Worm (Caenorhabditis elegans) whole organism, late embryonic: ENCODE data around the gene nhr-237.

Experiments used
- C38D4.7 ChIP-seq: fragments of 200-800 bp; sonication (Bioruptor generic); optimal IDR thresholded peaks from 2 replicates; lab custom pipeline; 2018; ENCODE audit warnings: mild to moderate bottlenecking, missing genetic modification characterization, moderate library complexity, missing compliant biosample characterization
- K02D7.2 ChIP-seq: sonication (generic microtip); optimal IDR thresholded peaks from 2 replicates; lab custom pipeline; 2017; ENCODE audit warnings: mild to moderate bottlenecking, missing genetic modification characterization, missing compliant biosample characterization
- K09A11.1 ChIP-seq: sonication (generic microtip); optimal IDR thresholded peaks from 2 replicates; lab custom pipeline; 2017; ENCODE audit warnings: antibody characterized with exemption, mild to moderate bottlenecking, missing genetic modification characterization, missing compliant biosample characterization; ENCODE audit not compliant: insufficient read depth
- T23F11.4 ChIP-seq: fragments of 200-800 bp; sonication (Bioruptor generic); optimal IDR thresholded peaks from 2 replicates; lab custom pipeline; 2018; ENCODE audit warnings: mild to moderate bottlenecking, missing genetic modification characterization, missing compliant biosample characterization
- Y22D7AL.16 ChIP-seq: sonication (generic microtip); optimal IDR thresholded peaks from 2 replicates; lab custom pipeline; 2016; ENCODE audit warnings: missing genetic modification characterization, missing compliant biosample characterization
- ahr-1 ChIP-seq: sonication (generic microtip); optimal IDR thresholded peaks from 2 replicates; lab custom pipeline; 2016; ENCODE audit warnings: missing genetic modification characterization, missing compliant biosample characterization
- ceh-18 ChIP-seq: sonication (generic microtip); optimal IDR thresholded peaks from 2 replicates; lab custom pipeline; 2016; ENCODE audit warnings: missing genetic modification characterization, missing compliant biosample characterization
- ceh-2 ChIP-seq: sonication (generic microtip); optimal IDR thresholded peaks from 2 replicates; lab custom pipeline; 2016; ENCODE audit warnings: missing genotype, missing genetic modification characterization, missing compliant biosample characterization
- ceh-22 ChIP-seq: sonication (generic microtip); optimal IDR thresholded peaks from 2 replicates; lab custom pipeline; 2017; ENCODE audit warnings: missing biosample characterization, missing genetic modification characterization
- ceh-30 ChIP-seq: fragments of 150-350 bp; optimal IDR thresholded peaks from 2 replicates; lab custom pipeline; 2014; ENCODE audit warnings: missing biosample characterization, missing genetic modification characterization
- ceh-45 ChIP-seq: fragments of 200-800 bp; sonication (Bioruptor generic); IDR thresholded peaks from 2 replicates; pipeline ENCODE4 v1.3.6; 2022; ENCODE audit warnings: missing genetic modification reagents, missing genetic modification characterization, missing compliant biosample characterization
- ceh-48 ChIP-seq: sonication (generic microtip); optimal IDR thresholded peaks from 2 replicates; lab custom pipeline; 2016; ENCODE audit warnings: missing genetic modification characterization, inconsistent platforms, missing compliant biosample characterization
- ceh-6 ChIP-seq: fragments of 200-800 bp; sonication (Bioruptor generic); optimal IDR thresholded peaks from 2 replicates; lab custom pipeline; 2018; ENCODE audit warnings: mild to moderate bottlenecking, missing genetic modification characterization, missing compliant biosample characterization
- ceh-9 ChIP-seq: sonication (generic microtip); optimal IDR thresholded peaks from 2 replicates; lab custom pipeline; 2016; ENCODE audit warnings: mild to moderate bottlenecking, missing genetic modification characterization, inconsistent platforms, missing compliant biosample characterization
- che-1 ChIP-seq: sonication (generic microtip); optimal IDR thresholded peaks from 2 replicates; lab custom pipeline; 2016; ENCODE audit warnings: mild to moderate bottlenecking, missing genetic modification characterization, missing compliant biosample characterization
- dmd-4 ChIP-seq: sonication (generic microtip); optimal IDR thresholded peaks from 2 replicates; lab custom pipeline; 2016; ENCODE audit warnings: borderline replicate concordance, missing genetic modification characterization, missing compliant biosample characterization
- elt-2 ChIP-seq: sonication (generic microtip); optimal IDR thresholded peaks from 2 replicates; lab custom pipeline; 2016; ENCODE audit warnings: missing genetic modification reagents, missing genetic modification characterization, missing compliant biosample characterization
- elt-4 ChIP-seq: sonication (generic microtip); optimal IDR thresholded peaks from 2 replicates; lab custom pipeline; 2016; ENCODE audit warnings: missing genetic modification characterization, missing compliant biosample characterization
- ets-4 ChIP-seq: sonication (generic microtip); optimal IDR thresholded peaks from 2 replicates; lab custom pipeline; 2016; ENCODE audit warnings: missing genetic modification characterization, missing compliant biosample characterization
- eyg-1 ChIP-seq: sonication (generic microtip); optimal IDR thresholded peaks from 2 replicates; lab custom pipeline; 2016; ENCODE audit warnings: missing genotype, missing genetic modification characterization, missing compliant biosample characterization
- fkh-6 ChIP-seq: sonication (generic microtip); optimal IDR thresholded peaks from 2 replicates; lab custom pipeline; 2016; ENCODE audit warnings: missing genetic modification characterization, missing compliant biosample characterization
- gmeb-2 ChIP-seq: sonication (generic microtip); optimal IDR thresholded peaks from 2 replicates; lab custom pipeline; 2016; ENCODE audit warnings: missing genetic modification characterization, inconsistent platforms, missing compliant biosample characterization
- hlh-13 ChIP-seq: fragments of 200-800 bp; sonication (Bioruptor generic); optimal IDR thresholded peaks from 2 replicates; lab custom pipeline; 2018; ENCODE audit warnings: mild to moderate bottlenecking, missing genetic modification characterization, missing compliant biosample characterization
- hlh-15 ChIP-seq: sonication (generic microtip); optimal IDR thresholded peaks from 2 replicates; lab custom pipeline; 2016; ENCODE audit warnings: missing genetic modification characterization, missing compliant biosample characterization
- hlh-30 ChIP-seq: sonication (generic microtip); optimal IDR thresholded peaks from 2 replicates; lab custom pipeline; 2017; ENCODE audit warnings: antibody characterized with exemption, missing genetic modification characterization, missing compliant biosample characterization; ENCODE audit not compliant: insufficient read depth
- lim-6 ChIP-seq: sonication (generic microtip); optimal IDR thresholded peaks from 2 replicates; lab custom pipeline; 2016; ENCODE audit warnings: missing genetic modification characterization, missing compliant biosample characterization
- madf-2 ChIP-seq: sonication (generic microtip); optimal IDR thresholded peaks from 2 replicates; lab custom pipeline; 2017; ENCODE audit warnings: missing genetic modification characterization, missing compliant biosample characterization
- mec-3 ChIP-seq: sonication (generic microtip); optimal IDR thresholded peaks from 2 replicates; lab custom pipeline; 2016; ENCODE audit warnings: borderline replicate concordance, missing genetic modification characterization, missing compliant biosample characterization
- nhr-11 ChIP-seq: fragments of 150-350 bp; optimal IDR thresholded peaks from 2 replicates; lab custom pipeline; 2014; ENCODE audit warnings: missing biosample characterization, missing genetic modification characterization
- npax-4 ChIP-seq: sonication (generic microtip); optimal IDR thresholded peaks from 2 replicates; lab custom pipeline; 2016; ENCODE audit warnings: missing genetic modification characterization, missing compliant biosample characterization
- odd-2 ChIP-seq: sonication (generic microtip); optimal IDR thresholded peaks from 2 replicates; lab custom pipeline; 2017; ENCODE audit warnings: antibody characterized with exemption, mild to moderate bottlenecking, missing genetic modification characterization, missing compliant biosample characterization
- pag-3 ChIP-seq: sonication (generic microtip); optimal IDR thresholded peaks from 2 replicates; lab custom pipeline; 2016; ENCODE audit warnings: missing compliant biosample characterization, missing genetic modification characterization, borderline replicate concordance
- pat-9 ChIP-seq: fragments of 200-800 bp; sonication (Bioruptor generic); optimal IDR thresholded peaks from 2 replicates; lab custom pipeline; 2018; ENCODE audit warnings: mild to moderate bottlenecking, missing genetic modification characterization, moderate library complexity, missing compliant biosample characterization
- pax-1 ChIP-seq: fragments of 150-350 bp; optimal IDR thresholded peaks from 2 replicates; lab custom pipeline; 2014; ENCODE audit warnings: missing biosample characterization, missing genetic modification characterization
- pqm-1 ChIP-seq: sonication (generic microtip); optimal IDR thresholded peaks from 2 replicates; lab custom pipeline; 2016; ENCODE audit warnings: missing genetic modification characterization, missing compliant biosample characterization
- pros-1 ChIP-seq: fragments of 150-350 bp; optimal IDR thresholded peaks from 2 replicates; lab custom pipeline; 2014; ENCODE audit warnings: missing biosample characterization, missing genetic modification reagents, missing genetic modification characterization
- syd-9 ChIP-seq: sonication (generic microtip); optimal IDR thresholded peaks from 2 replicates; lab custom pipeline; 2016; ENCODE audit warnings: mild to moderate bottlenecking, missing genetic modification characterization, moderate library complexity, missing compliant biosample characterization
- tbx-2 ChIP-seq: sonication (generic microtip); optimal IDR thresholded peaks from 2 replicates; lab custom pipeline; 2016; ENCODE audit warnings: missing genetic modification characterization, missing compliant biosample characterization
- tbx-7 ChIP-seq: sonication (generic microtip); optimal IDR thresholded peaks from 2 replicates; lab custom pipeline; 2016; ENCODE audit warnings: missing genotype, missing genetic modification characterization, missing compliant biosample characterization
- unc-42 ChIP-seq: sonication (generic microtip); optimal IDR thresholded peaks from 2 replicates; lab custom pipeline; 2016; ENCODE audit warnings: missing genotype, missing genetic modification characterization, missing compliant biosample characterization
- unc-86 ChIP-seq: sonication (generic microtip); optimal IDR thresholded peaks from 2 replicates; lab custom pipeline; 2016; ENCODE audit warnings: missing genetic modification characterization, missing compliant biosample characterization
- ztf-16 ChIP-seq: sonication (generic microtip); optimal IDR thresholded peaks from 2 replicates; lab custom pipeline; 2017; ENCODE audit warnings: missing genetic modification characterization, missing compliant biosample characterization

Gene nhr-237

ce11 chrV:1611570-1611969 lies 15.1 kb downstream of the nhr-237 start:
- TF ChIP-seq syd-9 (tag; lab: Kevin White, UChicago) (no peak), tbx-7 (no peak), eyg-1 (no peak), ceh-30 (no peak), pag-3 (tag; lab: Kevin White, UChicago) (no peak), ceh-6 (GFP tag; lab: Kevin White, UChicago) (no peak), gmeb-2 (tag; lab: Kevin White, UChicago) (no peak), ceh-48 (tag; lab: Kevin White, UChicago) (no peak), C38D4.7 (GFP tag; lab: Kevin White, UChicago) (no peak), hlh-30 (no peak), che-1 (tag; lab: Kevin White, UChicago) (no peak), elt-4 (tag; lab: Kevin White, UChicago) (no peak), fkh-6 (no peak), K09A11.1 (tag; lab: Kevin White, UChicago) (no peak), hlh-13 (GFP tag; lab: Kevin White, UChicago) (no peak)
- TF ChIP-seq, all 69 proteins: peak for 0

DNA sequence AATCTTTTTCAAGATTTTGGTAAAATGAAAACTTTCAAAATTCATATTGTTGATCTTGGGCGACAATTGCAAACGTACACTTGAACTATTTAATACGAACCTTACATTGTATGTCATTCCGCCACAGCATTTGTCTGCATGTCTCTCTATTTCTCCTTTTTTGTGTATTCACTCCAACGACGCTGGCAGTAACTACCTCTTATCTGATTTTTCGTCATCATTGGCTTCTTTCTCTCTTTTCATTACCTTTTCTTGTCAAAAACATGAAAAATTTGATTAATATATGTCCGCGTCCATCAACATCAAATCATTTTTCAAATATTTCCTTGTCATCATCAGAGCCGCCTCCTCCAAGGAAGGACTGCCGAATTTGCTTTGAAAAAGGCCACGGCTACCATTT lies 16.5 kb downstream of the nhr-237 start, which contains the start of gene nhr-177:
Gene nhr-177, plus strand, starts transcription at position 167 of the 400 bp plus-strand sequence.
- TF ChIP-seq pqm-1 (tag; lab: Kevin White, UChicago) (no peak), unc-86 (tag; lab: Kevin White, UChicago) (no peak), lim-6 (tag; lab: Kevin White, UChicago) (no peak), dmd-4 (tag; lab: Kevin White, UChicago) (no peak), ceh-6 (GFP tag; lab: Kevin White, UChicago) (no peak), syd-9 (tag; lab: Kevin White, UChicago) (no peak)

ce11 chrV:1607790-1608189 lies 18.8 kb downstream of the nhr-237 start, which contains the start of gene nhr-178:
Gene nhr-178 (minus strand): TSS chrV:1607953.
- no peak for TF ChIP-seq mec-3 (tag; lab: Kevin White, UChicago)
- no peak for TF ChIP-seq che-1 (tag; lab: Kevin White, UChicago)
- TF ChIP-seq Y22D7AL.16 (tag; lab: Kevin White, UChicago) = no peak
- TF ChIP-seq ceh-6 (GFP tag; lab: Kevin White, UChicago) = no peak
- TF ChIP-seq lim-6 (tag; lab: Kevin White, UChicago) = no peak
- no peak for TF ChIP-seq pat-9 (tag; lab: Kevin White, UChicago)

DNA sequence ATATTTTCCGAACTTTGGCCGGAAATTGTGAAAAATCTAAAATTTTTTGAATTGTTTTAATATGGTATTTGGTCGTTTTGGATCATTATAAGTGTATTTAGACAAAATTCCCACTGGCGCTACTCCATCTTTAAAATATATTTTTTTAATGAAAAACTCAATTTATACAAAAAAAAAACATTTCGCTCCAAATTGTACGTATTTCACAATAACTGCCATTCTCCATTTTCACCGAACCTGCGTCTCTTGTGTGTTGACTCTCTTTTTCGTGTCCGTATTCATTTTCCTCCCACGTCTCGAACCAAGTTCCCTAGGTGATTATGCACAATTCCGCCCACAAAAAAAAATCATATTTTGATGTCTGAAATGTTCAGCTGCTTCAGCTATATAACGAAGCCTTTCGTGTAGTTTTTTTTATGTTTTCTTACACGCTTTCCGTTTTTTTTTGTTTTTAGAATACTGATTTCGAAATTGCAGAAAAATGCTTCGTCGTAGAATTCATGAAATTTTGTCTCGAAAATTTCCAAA lies 26.0 kb downstream of the nhr-237 start, which contains the start of gene F16B4.2:
Gene F16B4.2, plus strand, starts transcription at position 478 of the 528 bp plus-strand sequence.
- TF ChIP-seq elt-2 (tag; lab: Kevin White, UChicago) (no peak), che-1 (tag; lab: Kevin White, UChicago) (no peak), unc-86 (tag; lab: Kevin White, UChicago) (no peak), ceh-18 (tag; lab: Kevin White, UChicago) (no peak), pqm-1 (tag; lab: Kevin White, UChicago) (no peak), nhr-11 (tag; lab: Kevin White, UChicago) (no peak), ztf-16 (tag; lab: Kevin White, UChicago) (no peak), unc-42 (tag; lab: Kevin White, UChicago) (no peak), ets-4 (tag; lab: Kevin White, UChicago) (no peak), hlh-15 (tag; lab: Kevin White, UChicago) (no peak), eyg-1 (no peak), ceh-45 (GFP tag; lab: Robert Waterston, UW) (no peak)
- TF ChIP-seq, all 69 proteins: peak for 0

DNA sequence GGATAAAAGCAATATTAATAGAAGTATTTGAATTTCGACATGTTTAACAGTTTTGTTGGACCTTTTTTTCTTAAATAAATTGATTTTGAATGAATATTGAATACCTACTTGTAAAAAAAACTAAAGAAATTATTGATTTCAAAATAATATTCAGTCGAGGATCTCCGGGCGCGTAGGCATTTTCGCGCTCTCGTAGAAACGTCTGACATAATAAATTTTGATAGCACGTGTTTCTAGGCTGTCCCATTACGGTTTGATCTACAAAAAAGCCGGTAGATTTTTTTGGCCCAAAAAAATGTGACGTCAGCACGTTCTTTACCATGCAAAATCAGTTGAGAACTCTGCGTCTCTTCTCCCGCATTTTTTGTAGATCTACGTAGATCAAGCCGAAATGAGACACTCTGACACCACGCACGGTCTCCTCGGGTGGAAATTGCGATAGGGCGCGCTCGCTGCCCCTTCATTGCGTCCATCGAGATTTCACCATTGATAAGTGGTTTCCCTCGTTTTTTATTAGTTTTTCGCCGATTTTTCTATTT lies 32.0 kb downstream of the nhr-237 start:
- TF ChIP-seq ahr-1 (tag; lab: Kevin White, UChicago) (no peak), ceh-2 (tag; lab: Kevin White, UChicago) (no peak), C38D4.7 (GFP tag; lab: Kevin White, UChicago) (no peak), odd-2 (tag; lab: Kevin White, UChicago) (no peak), npax-4 (no peak), pros-1 (tag; lab: Kevin White, UChicago) (no peak), pax-1 (no peak), tbx-2 (tag; lab: Kevin White, UChicago) (no peak), eyg-1 (no peak), T23F11.4 (GFP tag; lab: Kevin White, UChicago) (no peak), K02D7.2 (no peak), madf-2 (no peak), ets-4 (tag; lab: Kevin White, UChicago) (no peak), che-1 (tag; lab: Kevin White, UChicago) (no peak), ceh-9 (tag; lab: Kevin White, UChicago) (no peak), unc-86 (tag; lab: Kevin White, UChicago) (no peak), ceh-22 (tag; lab: Kevin White, UChicago) (no peak), mec-3 (tag; lab: Kevin White, UChicago) (no peak), gmeb-2 (tag; lab: Kevin White, UChicago) (no peak)
